Worm (Caenorhabditis elegans): ENCODE data around the gene moc-2.
A peak's percentile ranks its signal among the peaks of the same experiment; 100 is the strongest.

Gene moc-2

DNA sequence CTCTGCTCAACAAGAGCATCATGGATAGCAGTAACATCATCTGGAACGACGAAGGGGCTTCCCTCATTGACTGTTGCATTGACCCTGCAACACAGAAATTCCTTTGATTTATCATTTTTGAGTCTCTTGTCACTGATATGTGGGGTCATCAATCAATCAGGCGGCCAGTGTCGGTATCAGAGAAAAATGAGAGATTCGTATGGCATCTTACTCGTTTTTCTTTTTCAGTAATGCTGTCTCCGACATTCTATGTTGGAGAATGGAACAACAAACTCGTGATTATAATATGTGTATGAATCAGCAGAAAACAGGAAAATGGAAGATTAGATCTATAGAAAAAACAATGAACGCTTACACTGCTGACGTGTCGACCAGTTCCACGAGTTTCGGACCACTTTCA lies 823 bp downstream of the moc-2 start:
- TF ChIP-seq cog-1 (tag; optimal IDR thresholded peaks at IDR 0.05) (no peak), klf-2 (GFP tag; conservative IDR thresholded peaks at IDR 0.05) (no peak), flt-1 (GFP tag; IDR thresholded peaks at IDR 0.05) (no peak), ztf-29 (GFP tag; IDR thresholded peaks at IDR 0.05) (no peak), ref-1 (GFP tag; conservative IDR thresholded peaks at IDR 0.05) (no peak), med-1 (GFP tag; optimal IDR thresholded peaks at IDR 0.05; ENCODE audit: insufficient read depth) (no peak), tab-1 (GFP tag; IDR thresholded peaks at IDR 0.05) (no peak), ztf-23 (GFP tag; IDR thresholded peaks at IDR 0.05) (no peak), T22C8.4 (GFP tag; IDR thresholded peaks at IDR 0.05) (no peak)

DNA sequence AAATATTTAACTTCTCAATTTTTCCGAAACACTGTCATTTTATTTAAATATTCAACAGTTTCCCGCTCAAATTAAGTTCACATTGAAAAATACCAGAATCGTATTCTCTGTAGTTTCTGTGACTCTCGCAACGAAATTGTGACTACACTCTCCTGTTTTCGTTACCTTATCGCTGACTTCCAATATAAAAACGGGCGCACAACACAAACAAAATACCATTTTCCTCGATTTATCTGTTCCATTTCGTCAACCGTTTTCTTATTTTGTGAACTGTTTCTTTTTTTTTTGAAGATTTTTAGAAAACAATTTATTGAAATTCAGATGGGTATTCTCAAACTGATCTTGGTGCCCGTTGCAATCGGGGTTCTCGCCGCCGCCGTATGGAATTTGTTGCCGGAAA lies 5.1 kb downstream of the moc-2 start, which contains the start of gene W01A11.1:
Gene W01A11.1, plus strand, starts transcription at position 322 of the 400 bp plus-strand sequence.
- TF ChIP-seq flt-1 (GFP tag; IDR thresholded peaks at IDR 0.05) = no peak

DNA sequence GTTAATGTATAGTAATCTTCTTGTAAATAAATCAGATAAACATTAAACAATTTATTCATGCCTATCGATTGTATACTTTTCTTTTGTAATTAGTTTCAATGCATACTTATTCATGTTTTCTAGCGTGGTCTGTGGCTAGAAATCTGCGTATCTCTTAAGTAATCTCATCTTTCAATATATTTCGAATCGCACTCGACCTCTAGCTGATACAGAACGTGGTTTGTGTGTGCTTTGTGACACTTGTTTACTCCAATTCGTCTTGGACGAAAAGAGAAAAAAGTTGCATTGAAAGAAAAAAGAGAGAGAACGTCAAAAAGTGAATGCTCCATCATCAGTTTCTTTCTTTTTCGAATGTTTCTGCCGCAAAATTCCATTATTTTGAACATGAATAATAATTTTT lies 5.5 kb downstream of the moc-2 start:
- TF ChIP-seq klf-2 (GFP tag; conservative IDR thresholded peaks at IDR 0.05) = no peak
- no peak for TF ChIP-seq cog-1 (tag; optimal IDR thresholded peaks at IDR 0.05)
- TF ChIP-seq ztf-23 (GFP tag; IDR thresholded peaks at IDR 0.05) = no peak
- no peak for TF ChIP-seq flt-1 (GFP tag; IDR thresholded peaks at IDR 0.05)
- no peak for TF ChIP-seq tab-1 (GFP tag; IDR thresholded peaks at IDR 0.05)
- TF ChIP-seq T22C8.4 (GFP tag; IDR thresholded peaks at IDR 0.05) = no peak

DNA sequence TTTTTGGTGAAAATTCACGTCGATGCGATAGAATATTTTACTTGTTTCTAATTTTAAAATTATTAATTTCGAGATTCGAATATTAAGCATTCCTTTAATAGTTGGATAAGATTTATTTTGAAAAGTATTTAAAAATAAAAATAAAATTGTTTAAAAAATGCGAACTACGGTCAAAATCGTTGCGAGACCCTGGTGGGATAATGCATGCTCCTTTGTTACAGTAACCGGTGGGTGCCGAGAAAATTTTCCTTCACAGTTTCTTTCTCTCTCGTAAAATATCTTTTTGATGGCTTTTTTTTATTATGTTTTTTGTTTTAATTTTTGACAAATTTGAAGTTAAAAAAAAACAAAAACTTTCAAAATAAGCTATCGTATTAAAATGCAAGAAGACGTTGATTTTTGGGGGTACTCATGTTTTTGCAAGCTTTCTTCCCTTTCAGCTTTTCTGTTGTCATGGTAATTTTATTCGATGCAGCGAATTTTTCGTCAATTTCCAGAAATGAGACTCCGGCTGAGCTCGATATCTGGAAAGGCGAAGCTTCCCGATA lies 7.3 kb downstream of the moc-2 start, which contains the start of gene dgtr-1:
Gene dgtr-1, plus strand, starts transcription at position 498 of the 548 bp plus-strand sequence.
- TF ChIP-seq ztf-23 (GFP tag; IDR thresholded peaks at IDR 0.05) (no peak), ref-1 (GFP tag; conservative IDR thresholded peaks at IDR 0.05) (no peak), klf-2 (GFP tag; conservative IDR thresholded peaks at IDR 0.05) (no peak), cog-1 (tag; optimal IDR thresholded peaks at IDR 0.05) (no peak), tab-1 (GFP tag; IDR thresholded peaks at IDR 0.05) (no peak), med-1 (GFP tag; optimal IDR thresholded peaks at IDR 0.05; ENCODE audit: insufficient read depth) (no peak), ztf-29 (GFP tag; IDR thresholded peaks at IDR 0.05) (no peak), flt-1 (GFP tag; IDR thresholded peaks at IDR 0.05) (no peak), T22C8.4 (GFP tag; IDR thresholded peaks at IDR 0.05) (no peak)

DNA sequence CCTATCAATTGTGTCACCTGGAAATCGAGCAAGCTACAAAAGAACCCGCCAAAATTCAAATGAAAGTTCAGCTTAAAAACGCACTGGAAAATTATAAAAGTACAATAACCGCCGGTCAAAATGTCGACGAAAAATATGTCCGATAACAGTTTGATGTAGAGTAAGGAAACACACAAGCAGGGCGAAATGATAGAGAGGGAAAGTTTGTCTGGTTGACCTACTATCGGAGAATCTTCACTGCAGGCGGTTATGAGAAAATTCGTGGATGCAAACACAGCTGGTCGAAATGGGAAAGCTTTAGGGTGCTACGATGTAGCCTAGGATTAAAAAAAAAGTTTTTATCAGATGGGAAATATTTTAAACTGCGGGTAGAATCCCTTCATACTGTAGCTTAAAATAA lies 8.6 kb downstream of the moc-2 start:
- TF ChIP-seq ref-1 (GFP tag; conservative IDR thresholded peaks at IDR 0.05) (no peak), med-1 (GFP tag; optimal IDR thresholded peaks at IDR 0.05; ENCODE audit: insufficient read depth) (no peak), cog-1 (tag; optimal IDR thresholded peaks at IDR 0.05) (no peak), flt-1 (GFP tag; IDR thresholded peaks at IDR 0.05) (no peak), T22C8.4 (GFP tag; IDR thresholded peaks at IDR 0.05) (no peak), ztf-29 (GFP tag; IDR thresholded peaks at IDR 0.05) (no peak), klf-2 (GFP tag; conservative IDR thresholded peaks at IDR 0.05) (no peak), ztf-23 (GFP tag; IDR thresholded peaks at IDR 0.05) (no peak), tab-1 (GFP tag; IDR thresholded peaks at IDR 0.05) (no peak)

DNA sequence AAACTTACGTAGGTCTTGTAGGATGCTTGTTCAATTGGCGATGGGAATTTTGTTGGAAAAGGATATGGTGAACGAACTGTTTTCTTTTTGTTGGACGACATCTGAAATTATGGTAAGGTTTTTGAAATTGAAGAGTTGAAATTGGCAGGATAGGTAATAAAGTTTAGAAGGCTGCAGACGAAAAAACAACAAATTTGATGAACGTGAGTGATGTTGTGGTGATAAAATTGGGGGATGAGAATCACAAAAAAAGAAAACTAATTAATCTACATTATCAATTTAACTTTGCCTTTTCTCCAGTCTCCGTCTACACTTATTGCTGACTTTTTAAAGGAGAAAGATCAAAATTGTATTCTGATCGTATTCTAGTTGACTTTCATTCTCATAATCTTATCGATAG lies 10.2 kb downstream of the moc-2 start, which contains the start of gene cpt-6:
Gene cpt-6, minus strand, starts transcription at position 101 of the 400 bp plus-strand sequence.
- TF ChIP-seq ztf-29 (GFP tag; IDR thresholded peaks at IDR 0.05) (no peak), ref-1 (GFP tag; conservative IDR thresholded peaks at IDR 0.05) (no peak), cog-1 (tag; optimal IDR thresholded peaks at IDR 0.05) (no peak), med-1 (GFP tag; optimal IDR thresholded peaks at IDR 0.05; ENCODE audit: insufficient read depth) (no peak), klf-2 (GFP tag; conservative IDR thresholded peaks at IDR 0.05) (no peak), ztf-23 (GFP tag; IDR thresholded peaks at IDR 0.05) (no peak), flt-1 (GFP tag; IDR thresholded peaks at IDR 0.05) (no peak), tab-1 (GFP tag; IDR thresholded peaks at IDR 0.05) (no peak), T22C8.4 (GFP tag; IDR thresholded peaks at IDR 0.05) (no peak)

DNA sequence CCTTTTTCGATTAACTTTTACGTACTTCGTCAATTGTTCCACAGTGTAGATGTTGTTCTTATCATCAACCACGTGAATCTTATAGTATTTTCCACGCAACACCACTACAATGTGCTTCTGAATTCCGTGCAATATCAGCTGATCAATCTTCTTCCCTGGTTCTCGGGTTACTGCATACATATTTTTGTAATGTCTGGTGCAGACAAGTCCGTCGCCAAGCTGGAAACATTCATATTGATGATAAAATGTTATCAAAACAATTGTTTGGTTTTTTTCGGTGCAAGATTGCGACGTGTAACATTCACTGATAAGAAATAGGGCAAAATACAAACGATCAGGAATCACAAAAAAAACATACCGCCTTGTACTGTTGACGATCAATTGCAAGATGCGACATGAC lies 11.5 kb downstream of the moc-2 start:
- TF ChIP-seq ztf-29 (GFP tag; IDR thresholded peaks at IDR 0.05) (no peak), klf-2 (GFP tag; conservative IDR thresholded peaks at IDR 0.05) (no peak), flt-1 (GFP tag; IDR thresholded peaks at IDR 0.05) (no peak), T22C8.4 (GFP tag; IDR thresholded peaks at IDR 0.05) (no peak), tab-1 (GFP tag; IDR thresholded peaks at IDR 0.05) (no peak), cog-1 (tag; optimal IDR thresholded peaks at IDR 0.05) (no peak), ztf-23 (GFP tag; IDR thresholded peaks at IDR 0.05) (no peak), med-1 (GFP tag; optimal IDR thresholded peaks at IDR 0.05; ENCODE audit: insufficient read depth) (no peak), ref-1 (GFP tag; conservative IDR thresholded peaks at IDR 0.05) (no peak)

DNA sequence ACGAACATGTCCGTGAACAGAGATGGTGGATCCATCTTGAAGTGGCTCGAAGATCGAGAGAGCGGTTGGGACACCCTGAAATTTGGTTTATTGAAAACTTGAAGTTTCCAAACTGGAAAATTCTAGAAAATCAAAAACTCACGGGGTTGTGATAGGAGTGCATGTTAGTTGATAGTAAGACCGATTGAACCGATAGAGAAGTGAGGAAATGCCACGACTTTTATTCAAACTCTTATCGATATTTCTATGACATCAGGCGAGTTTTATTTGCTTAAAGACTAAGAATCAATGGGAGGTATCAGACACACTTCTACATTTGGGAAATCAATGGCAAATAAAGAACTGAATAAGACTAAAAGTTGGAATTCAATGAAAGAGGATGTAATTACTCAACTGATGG lies 15.1 kb downstream of the moc-2 start, which contains the start of gene lec-10:
Gene lec-10, minus strand, starts transcription at position 272 of the 400 bp plus-strand sequence.
- TF ChIP-seq T22C8.4 (GFP tag; IDR thresholded peaks at IDR 0.05) = 0 out of 2 replicates have a peak, but pooled peaks have one; percentile 12
- TF ChIP-seq klf-2 (GFP tag; conservative IDR thresholded peaks at IDR 0.05) = no peak

DNA sequence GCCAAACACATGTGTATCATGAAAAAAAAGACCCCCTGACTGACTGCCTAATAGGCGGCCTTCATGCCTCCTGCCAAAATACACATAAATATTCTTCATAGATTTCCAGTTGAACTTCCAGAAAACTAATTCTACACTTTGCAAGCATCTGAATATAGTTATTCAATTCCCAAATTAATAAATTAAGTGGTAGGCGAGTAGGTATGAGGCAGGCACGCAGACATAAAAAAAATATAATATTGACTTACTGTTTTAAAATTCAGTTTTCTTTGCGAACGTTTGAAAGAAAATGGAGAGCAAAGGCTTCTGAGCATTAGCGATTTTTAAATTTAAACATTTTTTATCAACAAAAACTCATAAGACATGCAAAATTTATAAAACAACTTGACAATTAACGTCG lies 16.1 kb downstream of the moc-2 start:
- TF ChIP-seq ztf-29 (GFP tag; IDR thresholded peaks at IDR 0.05) (no peak), T22C8.4 (GFP tag; IDR thresholded peaks at IDR 0.05) (no peak), ref-1 (GFP tag; conservative IDR thresholded peaks at IDR 0.05) (no peak), flt-1 (GFP tag; IDR thresholded peaks at IDR 0.05) (no peak), tab-1 (GFP tag; IDR thresholded peaks at IDR 0.05) (no peak), ztf-23 (GFP tag; IDR thresholded peaks at IDR 0.05) (no peak), med-1 (GFP tag; optimal IDR thresholded peaks at IDR 0.05; ENCODE audit: insufficient read depth) (no peak), klf-2 (GFP tag; conservative IDR thresholded peaks at IDR 0.05) (no peak)

DNA sequence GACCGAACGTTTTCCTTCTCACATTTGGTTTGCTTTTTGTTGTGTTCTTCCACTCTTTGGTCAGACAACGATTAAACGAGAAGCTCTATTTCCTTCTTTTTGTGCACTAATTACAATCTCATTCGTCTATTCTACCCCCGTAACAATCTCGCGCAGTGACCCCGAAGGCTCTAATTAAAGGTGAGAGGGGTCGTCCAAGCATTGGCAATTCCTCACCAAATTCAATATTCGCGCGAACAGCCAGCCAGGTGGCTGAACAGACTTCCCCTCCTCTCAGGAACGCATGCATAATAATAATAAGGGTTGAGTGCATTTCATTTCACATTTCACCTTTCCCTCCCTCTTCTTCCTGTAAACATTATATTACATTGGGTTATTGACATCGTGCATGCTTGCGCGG lies 18.9 kb downstream of the moc-2 start:
- TF ChIP-seq tab-1 (GFP tag; IDR thresholded peaks at IDR 0.05) = no peak
- no peak for TF ChIP-seq ztf-23 (GFP tag; IDR thresholded peaks at IDR 0.05)
- peak; percentile 12 for TF ChIP-seq cog-1 (tag; optimal IDR thresholded peaks at IDR 0.05)
- no peak for TF ChIP-seq T22C8.4 (GFP tag; IDR thresholded peaks at IDR 0.05)

Data from whole organism, midembryonic.